Worm (Caenorhabditis elegans): ENCODE measurements around the gene ZK105.3.

ZK105.3 gene

ce11 chrV:7728003-7728678 lies 31.2 kb downstream of the ZK105.3 start (continued):
- TF ChIP-seq cey-2 (tag; optimal IDR thresholded peaks at IDR 0.05; ENCODE audit: borderline replicate concordance, insufficient read depth) (no peak), lir-3 (tag; optimal IDR thresholded peaks at IDR 0.05) (no peak), nhr-102 (tag; optimal IDR thresholded peaks at IDR 0.05) (peak; percentile 23), duxl-1 (tag; optimal IDR thresholded peaks at IDR 0.05; ENCODE audit: poor library complexity) (no peak), R02D3.7 (tag; optimal IDR thresholded peaks at IDR 0.05) (no peak), dve-1 (tag; optimal IDR thresholded peaks at IDR 0.05; ENCODE audit: insufficient read depth) (peak; percentile 29), ztf-11 (tag; optimal IDR thresholded peaks at IDR 0.05) (no peak), ZK546.5 (tag; optimal IDR thresholded peaks at IDR 0.05) (no peak), ama-1 (optimal IDR thresholded peaks at IDR 0.05) (no peak), zip-11 (GFP tag; IDR thresholded peaks at IDR 0.05) (no peak), Y48G9A.11 (GFP tag; IDR thresholded peaks at IDR 0.05) (no peak), ceh-44 (GFP tag; IDR thresholded peaks at IDR 0.05) (no peak), dpl-1 (GFP tag; optimal IDR thresholded peaks at IDR 0.05) (peak; percentile 48), pha-4 (GFP tag; IDR thresholded peaks at IDR 0.05) (peak; percentile 57; the same call in 1 of the 2 replicates), pha-4 (tag; optimal IDR thresholded peaks at IDR 0.05) (no peak), fkh-10 (GFP tag; optimal IDR thresholded peaks at IDR 0.05) (peak; percentile 73)

DNA sequence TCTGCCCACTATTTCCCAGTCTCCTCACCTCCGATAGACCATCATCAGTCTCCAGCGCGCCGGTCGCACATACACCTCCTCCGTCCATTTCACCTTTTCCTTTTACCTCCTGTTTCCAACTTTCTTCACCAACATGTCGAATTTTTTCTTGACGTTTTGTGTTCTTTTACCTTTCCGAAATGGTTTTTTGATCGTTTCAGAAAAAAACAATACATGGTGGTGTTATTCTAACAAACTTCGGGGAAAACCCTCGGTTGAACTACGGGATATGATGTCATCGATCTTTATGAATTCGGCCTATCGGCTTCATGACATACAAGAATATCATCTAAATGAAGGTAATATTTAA lies 31.7 kb downstream of the ZK105.3 start, which contains the start of gene Y97E10C.1:
TSS of gene Y97E10C.1 (plus strand) at position 201 of the 349 bp plus-strand sequence.
- TF ChIP-seq nhr-28 (tag; optimal IDR thresholded peaks at IDR 0.05) (no peak), nhr-10 (tag; optimal IDR thresholded peaks at IDR 0.05) (no peak), hmg-1.1 (GFP tag; IDR thresholded peaks at IDR 0.05) (no peak), nhr-102 (tag; optimal IDR thresholded peaks at IDR 0.05) (no peak), F37D6.2 (tag; optimal IDR thresholded peaks at IDR 0.05) (no peak), unc-62 (GFP tag; optimal IDR thresholded peaks at IDR 0.05 in 1 of 2) (peak in 1 of 2 experiments; percentile 55), unc-62 (tag; optimal IDR thresholded peaks at IDR 0.05) (no peak)

- TF ChIP-seq skn-1 (tag; optimal IDR thresholded peaks at IDR 0.05) (no peak), ceh-44 (GFP tag; IDR thresholded peaks at IDR 0.05) (0 out of 2 replicates have a peak, but pooled peaks have one; percentile 6), hlh-30 (tag; optimal IDR thresholded peaks at IDR 0.05; ENCODE audit: insufficient read depth) (peak; percentile 64), zip-11 (GFP tag; IDR thresholded peaks at IDR 0.05) (no peak), hif-1 (tag; optimal IDR thresholded peaks at IDR 0.05) (peak in 1 of 2 experiments; percentile 19), duxl-1 (tag; optimal IDR thresholded peaks at IDR 0.05; ENCODE audit: poor library complexity) (peak; percentile 42), mep-1 (tag; optimal IDR thresholded peaks at IDR 0.05) (peak; percentile 35), nhr-6 (tag; optimal IDR thresholded peaks at IDR 0.05) (peak; percentile 37), nhr-42 (GFP tag; IDR thresholded peaks at IDR 0.05) (no peak), lir-3 (tag; optimal IDR thresholded peaks at IDR 0.05) (no peak), daf-16 (GFP tag; optimal IDR thresholded peaks at IDR 0.05) (no peak), daf-16 (tag; optimal IDR thresholded peaks at IDR 0.05) (peak; percentile 88), nhr-28 (tag; optimal IDR thresholded peaks at IDR 0.05) (peak; percentile 7), dmd-9 (GFP tag; IDR thresholded peaks at IDR 0.05) (peak; percentile 61; the same call in 1 of the 2 replicates), mdl-1 (tag; optimal IDR thresholded peaks at IDR 0.05) (no peak), zfp-2 (tag; optimal IDR thresholded peaks at IDR 0.05) (no peak), php-3 (GFP tag; IDR thresholded peaks at IDR 0.05) (no peak), ceh-62 (tag; optimal IDR thresholded peaks at IDR 0.05) (no peak), spr-1 (tag; optimal IDR thresholded peaks at IDR 0.05) (no peak), nhr-11 (tag; optimal IDR thresholded peaks at IDR 0.05) (no peak), tra-1 (GFP tag; IDR thresholded peaks at IDR 0.05) (no peak), aly-2 (tag; optimal IDR thresholded peaks at IDR 0.05) (no peak), nhr-41 (GFP tag; IDR thresholded peaks at IDR 0.05) (no peak), unc-39 (tag; optimal IDR thresholded peaks at IDR 0.05) (no peak), lin-1 (GFP tag; IDR thresholded peaks at IDR 0.05) (peak; percentile 37; the same call in 1 of the 2 replicates), nhr-10 (tag; optimal IDR thresholded peaks at IDR 0.05) (no peak), vab-7 (GFP tag; IDR thresholded peaks at IDR 0.05) (no peak), ZK337.2 (GFP tag; IDR thresholded peaks at IDR 0.05) (no peak), set-16 (GFP tag; IDR thresholded peaks at IDR 0.05) (no peak), fos-1 (tag; optimal IDR thresholded peaks at IDR 0.05) (no peak), F49E8.2 (tag; optimal IDR thresholded peaks at IDR 0.05; ENCODE audit: borderline replicate concordance) (no peak), aha-1 (tag) (no peak)
Measured at ce11 chrV:7730488-7730887, 33.5 kb downstream of the ZK105.3 start.

Measured in whole organism, L4 larva.